Fruit fly (Drosophila melanogaster) Kc167 (cell line): ENCODE measurements around the gene CG14275.

Source experiments
- Myc ChIP-seq: fragments of >200 bp; optimal IDR thresholded peaks from 2 replicates; lab custom pipeline; 2017; ENCODE audit warnings: missing external identifiers
- insv ChIP-seq: fragments of >200 bp; optimal IDR thresholded peaks from 3 replicates; lab custom pipeline; 2018; ENCODE audit warnings: missing external identifiers
- psq ChIP-seq: fragments of >200 bp; optimal IDR thresholded peaks from 2 replicates; lab custom pipeline; 2017; ENCODE audit warnings: missing external identifiers
- ttk ChIP-seq: sonication (Bioruptor generic); optimal IDR thresholded peaks from 2 replicates; lab custom pipeline; 2017; ENCODE audit warnings: missing external identifiers

DNA sequence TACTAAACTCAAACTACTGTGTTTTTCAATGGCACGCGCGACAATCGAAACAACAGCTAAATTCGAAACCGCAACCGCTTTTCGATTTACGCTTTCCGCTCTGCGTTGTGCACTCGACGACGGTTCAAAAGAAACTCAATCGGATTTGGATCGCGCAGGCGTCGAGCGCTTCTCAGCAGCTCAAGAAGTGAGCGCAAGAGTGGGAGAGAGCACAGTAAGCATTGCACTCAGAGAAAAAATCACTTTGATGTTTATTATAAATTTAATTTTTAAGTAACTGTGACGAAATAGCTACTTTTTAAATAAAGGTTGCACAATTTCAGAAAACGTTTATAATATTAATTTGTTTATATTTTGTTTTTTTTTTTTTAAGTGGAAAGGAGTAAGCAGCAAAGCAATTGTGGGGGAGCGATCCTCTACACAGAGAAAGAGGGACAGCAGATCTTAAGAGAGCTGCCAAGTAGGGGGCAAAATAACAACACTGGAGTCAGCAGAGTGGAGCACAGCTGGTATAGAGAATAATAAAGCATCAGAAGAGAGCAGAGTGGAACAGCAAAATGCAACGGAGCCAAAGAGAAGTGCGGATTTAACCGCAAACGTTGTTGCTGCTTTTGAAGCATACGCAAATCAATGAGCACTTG, 49.6 kb upstream of the CG14275 start:
- TF ChIP-seq Myc (lab: Kevin White, UChicago) (no peak), insv (no peak), psq (lab: Kevin White, UChicago) (no peak), ttk (lab: Kevin White, UChicago) (no peak)
